Fruit fly (Drosophila melanogaster): ENCODE data around the gene tkv.

tkv gene

DNA sequence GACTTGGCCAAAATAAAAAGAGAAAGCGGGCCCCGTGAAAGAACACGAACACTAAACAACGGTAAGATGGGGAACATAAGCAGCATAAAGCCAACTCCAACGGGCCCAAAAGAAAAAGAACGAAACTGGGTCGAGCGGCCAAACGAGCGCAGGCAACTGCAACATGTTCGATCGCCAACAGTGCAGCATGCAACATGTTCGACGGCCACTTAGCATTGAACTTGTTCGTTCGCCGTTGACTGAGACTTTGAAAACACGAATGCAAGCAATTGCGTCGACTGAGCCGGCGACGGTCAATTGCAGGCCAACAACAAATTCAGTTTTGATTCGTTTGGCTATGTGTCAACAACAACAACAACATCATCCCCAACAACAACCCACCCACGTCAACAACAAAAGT, 17.5 kb upstream of the tkv start, which contains the start of gene vri (continued):
- TF ChIP-seq jing (GFP tag; optimal IDR thresholded peaks at IDR 0.05) (no peak), eyg (GFP tag; optimal IDR thresholded peaks at IDR 0.05) (no peak), gsb-n (tag; optimal IDR thresholded peaks at IDR 0.05) (no peak), gcm2 (GFP tag; optimal IDR thresholded peaks at IDR 0.05) (no peak), CG8290 (GFP tag; optimal IDR thresholded peaks at IDR 0.05) (no peak), CG8290 (tag; optimal IDR thresholded peaks at IDR 0.05) (no peak), kah (GFP tag; optimal IDR thresholded peaks at IDR 0.05) (no peak), peb (GFP tag; IDR thresholded peaks at IDR 0.05) (no peak), knrl (GFP tag; IDR thresholded peaks at IDR 0.05; ENCODE audit: partially characterized antibody) (no peak), Usf (GFP tag; optimal IDR thresholded peaks at IDR 0.05) (no peak), CG9215 (GFP tag; IDR thresholded peaks at IDR 0.05) (no peak), CG10274 (GFP tag; optimal IDR thresholded peaks at IDR 0.05) (no peak), CG15514 (GFP tag; optimal IDR thresholded peaks at IDR 0.05) (no peak), ci (GFP tag; IDR thresholded peaks at IDR 0.05) (0 out of 3 replicates have a peak, but pooled peaks have one; percentile 25), CG31441 (GFP tag; IDR thresholded peaks at IDR 0.05) (no peak), CG31224 (GFP tag; IDR thresholded peaks at IDR 0.05) (no peak), run (tag; optimal IDR thresholded peaks at IDR 0.05) (no peak), CG1529 (GFP tag; optimal IDR thresholded peaks at IDR 0.05) (no peak), CG15479 (GFP tag; optimal IDR thresholded peaks at IDR 0.05) (no peak), CG6791 (GFP tag; IDR thresholded peaks at IDR 0.05; ENCODE audit: partially characterized antibody) (no peak), CG15601 (tag; optimal IDR thresholded peaks at IDR 0.05) (peak; percentile 26), amos (GFP tag; IDR thresholded peaks at IDR 0.05; ENCODE audit: partially characterized antibody) (no peak), wor (GFP tag; IDR thresholded peaks at IDR 0.05) (no peak), phol (tag; optimal IDR thresholded peaks at IDR 0.05) (no peak), CG13123 (GFP tag; optimal IDR thresholded peaks at IDR 0.05) (no peak), Awh (GFP tag; IDR thresholded peaks at IDR 0.05) (no peak), sqz (GFP tag; optimal IDR thresholded peaks at IDR 0.05) (no peak), tin (GFP tag; optimal IDR thresholded peaks at IDR 0.05) (no peak), Antp (GFP tag; optimal IDR thresholded peaks at IDR 0.05) (no peak)

DNA sequence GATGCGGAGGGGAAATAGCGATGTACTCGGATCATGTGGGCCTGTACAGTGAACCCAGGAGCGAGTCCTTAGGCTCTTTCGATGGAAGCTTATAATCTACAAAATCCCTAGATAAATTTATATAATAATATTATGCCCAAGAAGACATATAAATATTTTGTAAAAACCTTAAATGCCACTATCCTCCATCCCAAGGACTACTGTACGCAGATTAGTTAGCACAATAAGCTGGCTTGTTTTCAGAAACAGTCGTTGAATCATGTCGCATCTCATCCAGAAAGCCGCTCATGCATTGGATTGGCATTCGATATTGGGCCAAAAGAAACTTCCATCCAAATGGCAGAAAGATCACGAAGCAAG, 17.1 kb upstream of the tkv start:
- TF ChIP-seq bab2 (GFP tag; optimal IDR thresholded peaks at IDR 0.05) (no peak), sna (GFP tag; IDR thresholded peaks at IDR 0.05; ENCODE audit: partially characterized antibody) (no peak), H2.0 (GFP tag; IDR thresholded peaks at IDR 0.05) (no peak), nerfin-2 (GFP tag; IDR thresholded peaks at IDR 0.05; ENCODE audit: partially characterized antibody) (0 out of 2 replicates have a peak, but pooled peaks have one; percentile 42), vfl (GFP tag; optimal IDR thresholded peaks at IDR 0.05) (no peak), CG2199 (GFP tag; IDR thresholded peaks at IDR 0.05) (no peak), crol (GFP tag; IDR thresholded peaks at IDR 0.05) (no peak), CG6654 (GFP tag; optimal IDR thresholded peaks at IDR 0.05) (no peak), Mrtf (GFP tag; IDR thresholded peaks at IDR 0.05) (0 out of 3 replicates have a peak, but pooled peaks have one; percentile 6), nom (GFP tag; optimal IDR thresholded peaks at IDR 0.05) (peak; percentile 35), CG4854 (GFP tag; optimal IDR thresholded peaks at IDR 0.05) (no peak), lbe (GFP tag; optimal IDR thresholded peaks at IDR 0.05) (peak; percentile 32)
